Worm (Caenorhabditis elegans) whole organism, L1 larva: ENCODE measurements around the gene Y71H2AM.3.

Experiments
- C04F5.9 ChIP-seq: sonication (generic microtip); optimal IDR thresholded peaks from 2 replicates; lab custom pipeline; 2016; ENCODE audit warnings: missing genetic modification characterization, missing compliant biosample characterization
- C16A3.4 ChIP-seq: fragments of 150-350 bp; optimal IDR thresholded peaks from 2 replicates; lab custom pipeline; 2014; ENCODE audit warnings: missing biosample characterization, missing genetic modification characterization
- C34B4.2 ChIP-seq: sonication (generic microtip); optimal IDR thresholded peaks from 2 replicates; lab custom pipeline; 2017; ENCODE audit warnings: mild to moderate bottlenecking, missing genetic modification characterization, missing compliant biosample characterization
- F16B12.6 ChIP-seq: fragments of 150-350 bp; optimal IDR thresholded peaks from 2 replicates; lab custom pipeline; 2014; ENCODE audit warnings: missing biosample characterization, missing genetic modification characterization
- ama-1 ChIP-seq: fragments of 150-350 bp; optimal IDR thresholded peaks from 2 replicates; lab custom pipeline; 2014
- blmp-1 ChIP-seq: fragments of 150-350 bp; optimal IDR thresholded peaks from 2 replicates; lab custom pipeline; 2014; ENCODE audit warnings: missing biosample characterization, missing genetic modification characterization
- ceh-82 ChIP-seq, 3 experiments: fragments of 150-350 bp in 1 of 3; sonication (generic microtip) in 2 of 3; optimal IDR thresholded peaks; 2 replicates each; lab custom pipeline; 2014 to 2017; ENCODE audit warnings: missing biosample characterization in 3 of 3, missing genetic modification characterization in 3 of 3
- ceh-88 ChIP-seq: fragments of 200-800 bp; sonication (Bioruptor generic); IDR thresholded peaks from 2 replicates; pipeline ENCODE4 v1.3.6; 2022; ENCODE audit warnings: missing genetic modification characterization, missing compliant biosample characterization
- ceh-90 ChIP-seq: sonication (generic microtip); optimal IDR thresholded peaks from 2 replicates; lab custom pipeline; 2016; ENCODE audit warnings: missing genetic modification characterization, missing compliant biosample characterization
- ces-1 ChIP-seq: fragments of 150-350 bp; optimal IDR thresholded peaks from 2 replicates; lab custom pipeline; 2014; ENCODE audit warnings: missing biosample characterization, missing genetic modification reagents, missing genetic modification characterization
- dpl-1 ChIP-seq, 3 experiments: fragments of 150-350 bp in 2 of 3; sonication (generic microtip) in 1 of 3; optimal IDR thresholded peaks; 2 replicates each; lab custom pipeline; 2014 to 2017; ENCODE audit warnings: missing biosample characterization in 3 of 3, missing genetic modification characterization in 3 of 3, missing genetic modification reagents in 3 of 3
- dsc-1 ChIP-seq: sonication (generic microtip); optimal IDR thresholded peaks from 2 replicates; lab custom pipeline; 2016; ENCODE audit warnings: mild to moderate bottlenecking, missing genetic modification characterization, missing compliant biosample characterization
- efl-1 ChIP-seq, 4 experiments: fragments of 150-350 bp; optimal IDR thresholded peaks in 3 of 4; peaks in 1 of 4; 1 replicate in 1 of 4; 2 replicates in 3 of 4; lab custom pipeline; 2014; ENCODE audit warnings: missing biosample characterization in 2 of 4, missing genetic modification characterization in 2 of 4, missing genetic modification reagents in 2 of 4
- efl-3 ChIP-seq: fragments of 200-800 bp; sonication (Bioruptor generic); optimal IDR thresholded peaks from 2 replicates; lab custom pipeline; 2018; ENCODE audit warnings: mild to moderate bottlenecking, missing genetic modification characterization, missing compliant biosample characterization
- elt-3 ChIP-seq, 6 experiments: fragments of 150-350 bp in 1 of 6; sonication (generic microtip); optimal IDR thresholded peaks; 2 replicates each; lab custom pipeline; 2017 to 2018; ENCODE audit warnings: missing biosample characterization in 6 of 6, missing genetic modification characterization in 6 of 6, inconsistent platforms in 1 of 6
- fkh-10 ChIP-seq: sonication (generic microtip); optimal IDR thresholded peaks from 2 replicates; lab custom pipeline; 2017; ENCODE audit warnings: missing biosample characterization, missing genetic modification reagents, missing genetic modification characterization
- fkh-4 ChIP-seq: sonication (generic microtip); optimal IDR thresholded peaks from 2 replicates; lab custom pipeline; 2016; ENCODE audit warnings: missing compliant biosample characterization, missing genetic modification characterization, borderline replicate concordance
- hlh-17 ChIP-seq: fragments of 200-800 bp; sonication (Bioruptor generic); optimal IDR thresholded peaks from 2 replicates; lab custom pipeline; 2018; ENCODE audit warnings: missing genetic modification characterization, mild to moderate bottlenecking, missing compliant biosample characterization, moderate library complexity, borderline replicate concordance
- hpl-2 ChIP-seq: fragments of 150-350 bp; optimal IDR thresholded peaks from 2 replicates; lab custom pipeline; 2014; ENCODE audit warnings: missing biosample characterization, missing genetic modification reagents, missing genetic modification characterization
- isw-1 ChIP-seq: fragments of 200-800 bp; sonication (Bioruptor generic); IDR thresholded peaks from 2 replicates; pipeline ENCODE4 v1.3.6; 2022; ENCODE audit warnings: missing genetic modification characterization, missing compliant biosample characterization
- lin-13 ChIP-seq: fragments of 150-350 bp; optimal IDR thresholded peaks from 2 replicates; lab custom pipeline; 2014; ENCODE audit warnings: missing biosample characterization, missing genetic modification reagents, missing genetic modification characterization
- lin-14 ChIP-seq: fragments of 200-800 bp; sonication (Bioruptor generic); optimal IDR thresholded peaks from 2 replicates; lab custom pipeline; 2018; ENCODE audit warnings: mild to moderate bottlenecking, missing genetic modification characterization, moderate library complexity, missing compliant biosample characterization
- lin-35 ChIP-seq, 2 experiments: fragments of 150-350 bp; optimal IDR thresholded peaks; 2 replicates each; lab custom pipeline; 2014; ENCODE audit warnings: missing biosample characterization in 2 of 2, missing genetic modification characterization in 2 of 2, missing genetic modification reagents in 2 of 2
- mdl-1 ChIP-seq, 2 experiments: fragments of 150-350 bp; optimal IDR thresholded peaks; 2 replicates each; lab custom pipeline; 2014 to 2017; ENCODE audit warnings: missing biosample characterization in 2 of 2, missing genetic modification characterization in 2 of 2, inconsistent platforms in 1 of 2
- mef-2 ChIP-seq: fragments of 150-350 bp; optimal IDR thresholded peaks from 2 replicates; lab custom pipeline; 2014; ENCODE audit warnings: missing biosample characterization, missing genetic modification characterization
- mep-1 ChIP-seq: fragments of 150-350 bp; optimal IDR thresholded peaks from 2 replicates; lab custom pipeline; 2014; ENCODE audit warnings: missing biosample characterization, missing genetic modification characterization
- nhr-12 ChIP-seq: sonication (generic microtip); optimal IDR thresholded peaks from 2 replicates; lab custom pipeline; 2017; ENCODE audit warnings: missing biosample characterization, missing genetic modification characterization
- nhr-19 ChIP-seq: fragments of 200-800 bp; sonication (Bioruptor generic); conservative IDR thresholded peaks from 2 replicates; pipeline ENCODE4 v1.3.6; 2022; ENCODE audit warnings: missing genetic modification characterization, missing compliant biosample characterization
- nhr-237 ChIP-seq: fragments of 150-350 bp; optimal IDR thresholded peaks from 2 replicates; lab custom pipeline; 2014; ENCODE audit warnings: missing biosample characterization, missing genetic modification characterization
- nhr-28 ChIP-seq: fragments of 150-350 bp; optimal IDR thresholded peaks from 2 replicates; lab custom pipeline; 2014; ENCODE audit warnings: missing biosample characterization, missing genetic modification characterization
- nhr-47 ChIP-seq: sonication (generic microtip); optimal IDR thresholded peaks from 2 replicates; lab custom pipeline; 2016; ENCODE audit warnings: mild to moderate bottlenecking, missing genetic modification characterization, moderate library complexity, missing compliant biosample characterization
- nhr-71 ChIP-seq: sonication (generic microtip); optimal IDR thresholded peaks from 2 replicates; lab custom pipeline; 2016; ENCODE audit warnings: mild to moderate bottlenecking, missing genetic modification characterization, moderate library complexity, missing compliant biosample characterization
- nhr-77 ChIP-seq: fragments of 150-350 bp; optimal IDR thresholded peaks from 2 replicates; lab custom pipeline; 2014; ENCODE audit warnings: missing biosample characterization, missing genetic modification characterization
- nhr-85 ChIP-seq: sonication (generic microtip); peaks from one replicate; lab custom pipeline; 2016; ENCODE audit warnings: missing genetic modification characterization, inconsistent platforms, missing compliant biosample characterization
- pqm-1 ChIP-seq: sonication (generic microtip); optimal IDR thresholded peaks from 3 replicates; lab custom pipeline; 2017; ENCODE audit warnings: missing biosample characterization, missing genetic modification characterization
- rnt-1 ChIP-seq: sonication (generic microtip); optimal IDR thresholded peaks from 2 replicates; lab custom pipeline; 2016; ENCODE audit warnings: mild to moderate bottlenecking, missing genetic modification characterization, moderate library complexity, missing compliant biosample characterization
- skn-1 ChIP-seq: fragments of 150-350 bp; optimal IDR thresholded peaks from 2 replicates; lab custom pipeline; 2014; ENCODE audit warnings: missing biosample characterization, missing genetic modification characterization
- snu-23 ChIP-seq: sonication (generic microtip); optimal IDR thresholded peaks from 2 replicates; lab custom pipeline; 2016; ENCODE audit warnings: missing genetic modification characterization, missing compliant biosample characterization
- sox-4 ChIP-seq: sonication (generic microtip); optimal IDR thresholded peaks from 2 replicates; lab custom pipeline; 2016; ENCODE audit warnings: missing genetic modification characterization, missing compliant biosample characterization
- sptf-1 ChIP-seq: fragments of 150-350 bp; optimal IDR thresholded peaks from 2 replicates; lab custom pipeline; 2014; ENCODE audit warnings: missing biosample characterization, missing genetic modification characterization
- sup-37 ChIP-seq: fragments of 200-800 bp; sonication (Bioruptor generic); optimal IDR thresholded peaks from 2 replicates; lab custom pipeline; 2018; ENCODE audit warnings: mild to moderate bottlenecking, missing genetic modification characterization, missing compliant biosample characterization
- swsn-7 ChIP-seq: sonication (generic microtip); optimal IDR thresholded peaks from 2 replicates; lab custom pipeline; 2016; ENCODE audit warnings: missing genetic modification characterization, missing compliant biosample characterization
- tbx-2 ChIP-seq: sonication (generic microtip); optimal IDR thresholded peaks from 2 replicates; lab custom pipeline; 2016; ENCODE audit warnings: missing genetic modification characterization, missing compliant biosample characterization
- tlp-1 ChIP-seq: fragments of 150-350 bp; optimal IDR thresholded peaks from 2 replicates; lab custom pipeline; 2014; ENCODE audit warnings: missing biosample characterization, missing genetic modification characterization
- unc-86 ChIP-seq: sonication (generic microtip); optimal IDR thresholded peaks from 2 replicates; lab custom pipeline; 2016; ENCODE audit warnings: missing genetic modification characterization, missing compliant biosample characterization
- xbp-1 ChIP-seq: sonication (generic microtip); optimal IDR thresholded peaks from 2 replicates; lab custom pipeline; 2016; ENCODE audit warnings: missing genetic modification characterization, missing compliant biosample characterization
- zip-4 ChIP-seq: fragments of 200-800 bp; sonication (Bioruptor generic); optimal IDR thresholded peaks from 2 replicates; lab custom pipeline; 2018; ENCODE audit warnings: mild to moderate bottlenecking, missing genetic modification characterization, moderate library complexity, missing compliant biosample characterization
- ztf-4 ChIP-seq: fragments of 150-350 bp; optimal IDR thresholded peaks from 2 replicates; lab custom pipeline; 2014; ENCODE audit warnings: missing biosample characterization, missing genetic modification characterization

Gene Y71H2AM.3

ce11 chrIII:2801800-2802515 lies 3.3 kb upstream of the Y71H2AM.3 start, which contains the start of the genes twk-45 and Y71H2AM.25:
twk-45 (minus strand) TSS chrIII:2801900.
Y71H2AM.25 (plus strand) TSS chrIII:2802465.
- TF ChIP-seq F16B12.6 (tag; lab: Kevin White, UChicago) (no peak), sox-4 (no peak), isw-1 (GFP tag; lab: Robert Waterston, UW) (no peak), lin-35 (GFP tag; optimal IDR thresholded peaks at IDR 0.05; lab: Kevin White, UChicago) (no peak), hpl-2 (GFP tag; lab: Kevin White, UChicago) (no peak), ztf-4 (no peak), nhr-237 (tag; lab: Kevin White, UChicago) (no peak), mep-1 (tag; lab: Kevin White, UChicago) (no peak)

- TF ChIP-seq C34B4.2 (tag; lab: Kevin White, UChicago) (no peak), blmp-1 (tag; lab: Kevin White, UChicago) (peak; percentile 61), sup-37 (no peak), mdl-1 (tag; optimal IDR thresholded peaks at IDR 0.05; lab: Kevin White, UChicago) (peak in 1 of 2 experiments; percentile 74), sox-4 (no peak), hlh-17 (GFP tag; lab: Kevin White, UChicago) (no peak), fkh-4 (tag; lab: Kevin White, UChicago) (no peak), F16B12.6 (tag; lab: Kevin White, UChicago) (peak; percentile 54), lin-13 (GFP tag; lab: Kevin White, UChicago) (peak; percentile 72), nhr-28 (tag; lab: Kevin White, UChicago) (no peak), lin-14 (GFP tag; lab: Kevin White, UChicago) (peak; percentile 90), nhr-237 (tag; lab: Kevin White, UChicago) (no peak), nhr-19 (peak; percentile 43), pqm-1 (no peak), dpl-1 (GFP tag; optimal IDR thresholded peaks at IDR 0.05; lab: Kevin White, UChicago) (peak; percentile 65 to 78 (median 77)), fkh-10 (GFP tag; lab: Kevin White, UChicago) (no peak), ceh-90 (no peak), snu-23 (peak; percentile 87), rnt-1 (no peak), nhr-71 (tag; lab: Kevin White, UChicago) (peak; percentile 68), tlp-1 (tag; lab: Kevin White, UChicago) (no peak), efl-1 (optimal IDR thresholded peaks at IDR 0.05; lab: Kevin White, UChicago) (peak; percentile 80), efl-1 (GFP tag; optimal IDR thresholded peaks at IDR 0.05 in 1 of 2; lab: Kevin White, UChicago) (peak; percentile 78 to 98), dsc-1 (tag; lab: Kevin White, UChicago) (peak; percentile 37), zip-4 (GFP tag; lab: Kevin White, UChicago) (no peak), efl-3 (GFP tag; lab: Kevin White, UChicago) (no peak), nhr-47 (tag; lab: Kevin White, UChicago) (peak; percentile 44), xbp-1 (tag; lab: Kevin White, UChicago) (peak; percentile 46), ztf-4 (peak; percentile 40), C04F5.9 (tag; lab: Kevin White, UChicago) (no peak), lin-35 (GFP tag; optimal IDR thresholded peaks at IDR 0.05; lab: Kevin White, UChicago) (peak; percentile 79 to 80), mep-1 (tag; lab: Kevin White, UChicago) (peak; percentile 86), nhr-85 (tag; lab: Kevin White, UChicago) (peak; percentile 78), ceh-88 (GFP tag; lab: Robert Waterston, UW) (no peak), isw-1 (GFP tag; lab: Robert Waterston, UW) (no peak), ama-1 (lab: Kevin White, UChicago) (no peak), tbx-2 (tag; lab: Kevin White, UChicago) (peak; percentile 48), ceh-82 (tag; optimal IDR thresholded peaks at IDR 0.05; lab: Kevin White, UChicago) (peak in 2 of 3 experiments; percentile 36 to 41), sptf-1 (tag; lab: Kevin White, UChicago) (no peak), unc-86 (tag; lab: Kevin White, UChicago) (no peak), nhr-77 (tag; lab: Kevin White, UChicago) (no peak), ces-1 (GFP tag; lab: Kevin White, UChicago) (no peak), skn-1 (tag; lab: Kevin White, UChicago) (peak; percentile 14), swsn-7 (peak; percentile 55), nhr-12 (tag; lab: Kevin White, UChicago) (no peak), C16A3.4 (tag; lab: Kevin White, UChicago) (peak; percentile 62), mef-2 (tag; lab: Kevin White, UChicago) (no peak), elt-3 (tag; optimal IDR thresholded peaks at IDR 0.05; lab: Kevin White, UChicago) (peak in 2 of 6 experiments; percentile 19 to 70)
Observed at ce11 chrIII:2804461-2804860, 769 bp upstream of the Y71H2AM.3 start.
